Worm (Caenorhabditis elegans) whole organism, L3 larva: ENCODE results near the gene pqn-63.

Source experiments
- aly-2 ChIP-seq: fragments of 150-350 bp; optimal IDR thresholded peaks from 2 replicates; lab custom pipeline; 2014; ENCODE audit warnings: missing biosample characterization, missing genetic modification characterization
- egl-27 ChIP-seq: sonication (generic microtip); optimal IDR thresholded peaks from 4 replicates; lab custom pipeline; 2017; ENCODE audit warnings: missing biosample characterization, missing genetic modification reagents, missing genetic modification characterization
- egl-5 ChIP-seq: fragments of 150-350 bp; optimal IDR thresholded peaks from 2 replicates; lab custom pipeline; 2017; ENCODE audit warnings: missing biosample characterization, missing genetic modification reagents, missing genetic modification characterization, inconsistent platforms
- elt-1 ChIP-seq: fragments of 150-350 bp; optimal IDR thresholded peaks from 2 replicates; lab custom pipeline; 2014; ENCODE audit warnings: missing biosample characterization, missing genetic modification characterization
- eor-1 ChIP-seq, 2 experiments: fragments of 150-350 bp; optimal IDR thresholded peaks; 2 replicates each; lab custom pipeline; 2014 to 2018; ENCODE audit warnings: missing biosample characterization in 2 of 2, missing genetic modification characterization in 2 of 2
- jun-1 ChIP-seq: fragments of 150-350 bp; optimal IDR thresholded peaks from 2 replicates; lab custom pipeline; 2014; ENCODE audit warnings: missing biosample characterization, missing genetic modification reagents, missing genetic modification characterization
- lin-39 ChIP-seq: fragments of 150-350 bp; optimal IDR thresholded peaks from 2 replicates; lab custom pipeline; 2018; ENCODE audit warnings: missing biosample characterization, missing genetic modification reagents, missing genetic modification characterization
- nhr-12 ChIP-seq: fragments of 150-350 bp; optimal IDR thresholded peaks from 2 replicates; lab custom pipeline; 2014; ENCODE audit warnings: missing biosample characterization, missing genetic modification characterization
- nhr-28 ChIP-seq: fragments of 150-350 bp; optimal IDR thresholded peaks from 2 replicates; lab custom pipeline; 2014; ENCODE audit warnings: missing biosample characterization, missing genetic modification characterization
- pha-4 ChIP-seq: fragments of 150-350 bp; optimal IDR thresholded peaks from 2 replicates; lab custom pipeline; 2014; ENCODE audit warnings: missing biosample characterization, missing genetic modification reagents, missing genetic modification characterization
- snpc-4 ChIP-seq: fragments of 150-350 bp; optimal IDR thresholded peaks from 2 replicates; lab custom pipeline; 2014; ENCODE audit warnings: missing biosample characterization, missing genetic modification characterization

- no peak for TF ChIP-seq jun-1 (tag; lab: Kevin White, UChicago)
- TF ChIP-seq snpc-4 (tag; lab: Kevin White, UChicago), result no peak
- no peak for TF ChIP-seq aly-2 (tag; lab: Kevin White, UChicago)
- no peak for TF ChIP-seq nhr-28 (tag; lab: Kevin White, UChicago)
- TF ChIP-seq nhr-12 (tag; lab: Kevin White, UChicago), result no peak
- TF ChIP-seq egl-27 (tag; lab: Kevin White, UChicago), result no peak
- no peak for TF ChIP-seq lin-39 (tag; lab: Kevin White, UChicago)
- no peak for TF ChIP-seq elt-1 (tag; lab: Kevin White, UChicago)
- TF ChIP-seq pha-4 (tag; lab: Kevin White, UChicago), result no peak
- no peak for TF ChIP-seq egl-5 (tag; lab: Kevin White, UChicago)
- TF ChIP-seq eor-1 (tag; optimal IDR thresholded peaks at IDR 0.05; lab: Kevin White, UChicago), result no peak
Observed at ce11 chrV:9661514-9661913, 45.7 kb downstream of the pqn-63 start, which contains the start of gene pitr-4.
